Fruit fly (Drosophila melanogaster) whole organism, larva: ENCODE data around the gene CG7573.
A peak's percentile ranks its signal among the peaks of the same experiment; 100 is the strongest.

ENCODE experiments used
- noc ChIP-seq: fragments of 200-800 bp; sonication (Bioruptor generic); optimal IDR thresholded peaks from 3 replicates; lab custom pipeline; 2019; ENCODE audit warnings: missing biosample characterization, mild to moderate bottlenecking, missing genetic modification characterization, moderate library complexity

Gene CG7573

dm6 chr3L:11287977-11288376 lies 23.6 kb upstream of the CG7573 start:
- TF ChIP-seq noc (tag; lab: Kevin White, UChicago) = no peak

- no peak for TF ChIP-seq noc (tag; lab: Kevin White, UChicago)
Observed at dm6 chr3L:11289130-11289716, 22.3 kb upstream of the CG7573 start.

dm6 chr3L:11290200-11290599 lies 21.3 kb upstream of the CG7573 start:
- no peak for TF ChIP-seq noc (tag; lab: Kevin White, UChicago)

- TF ChIP-seq noc (tag; lab: Kevin White, UChicago) = no peak
Observed at dm6 chr3L:11290796-11291195, 20.8 kb upstream of the CG7573 start.

dm6 chr3L:11291298-11292167 lies 20.0 kb upstream of the CG7573 start:
- TF ChIP-seq noc (tag; lab: Kevin White, UChicago) = peak; percentile 65

- peak; percentile 60 for TF ChIP-seq noc (tag; lab: Kevin White, UChicago)
Observed at dm6 chr3L:11292180-11292727, 19.3 kb upstream of the CG7573 start.

- no peak for TF ChIP-seq noc (tag; lab: Kevin White, UChicago)
Observed at dm6 chr3L:11293378-11293777, 18.2 kb upstream of the CG7573 start.

- TF ChIP-seq noc (tag; lab: Kevin White, UChicago) = no peak
Observed at dm6 chr3L:11294496-11295163, 16.9 kb upstream of the CG7573 start.

dm6 chr3L:11295164-11295516 lies 16.4 kb upstream of the CG7573 start:
- TF ChIP-seq noc (tag; lab: Kevin White, UChicago) = no peak

dm6 chr3L:11295777-11296149 lies 15.8 kb upstream of the CG7573 start, which contains the start of gene Dyro:
Gene Dyro (minus strand): TSS chr3L:11295919.
- no peak for TF ChIP-seq noc (tag; lab: Kevin White, UChicago)

dm6 chr3L:11296150-11296800 lies 15.3 kb upstream of the CG7573 start:
- TF ChIP-seq noc (tag; lab: Kevin White, UChicago) = peak; percentile 85

dm6 chr3L:11296801-11297177 lies 14.8 kb upstream of the CG7573 start:
- TF ChIP-seq noc (tag; lab: Kevin White, UChicago) = peak; percentile 26

- TF ChIP-seq noc (tag; lab: Kevin White, UChicago) = no peak
Observed at dm6 chr3L:11297595-11298370, 13.8 kb upstream of the CG7573 start.

dm6 chr3L:11298371-11299070 lies 13.0 kb upstream of the CG7573 start:
- TF ChIP-seq noc (tag; lab: Kevin White, UChicago) = no peak
